Worm (Caenorhabditis elegans) whole organism, early embryonic: ENCODE measurements around the gene R05G9R.1.
A peak's percentile ranks its signal among the peaks of the same experiment; 100 is the strongest.

Source experiments
- B0310.2 ChIP-seq: sonication (generic microtip); optimal IDR thresholded peaks from 2 replicates; lab custom pipeline; 2016; ENCODE audit warnings: mild to moderate bottlenecking, missing genetic modification characterization, missing compliant biosample characterization
- F13C5.2 ChIP-seq: sonication (generic microtip); optimal IDR thresholded peaks from 2 replicates; lab custom pipeline; 2017; ENCODE audit warnings: mild to moderate bottlenecking, missing genetic modification characterization, inconsistent platforms, missing compliant biosample characterization
- aly-1 ChIP-seq: sonication (generic microtip); optimal IDR thresholded peaks from 2 replicates; lab custom pipeline; 2016; ENCODE audit warnings: missing genetic modification characterization, missing compliant biosample characterization
- ama-1 ChIP-seq: fragments of 150-350 bp; optimal IDR thresholded peaks from 2 replicates; lab custom pipeline; 2014
- ceh-13 ChIP-seq: fragments of 200-800 bp; sonication (Bioruptor generic); optimal IDR thresholded peaks from 2 replicates; lab custom pipeline; 2018; ENCODE audit warnings: mild to moderate bottlenecking, missing genetic modification characterization, missing compliant biosample characterization
- ceh-36 ChIP-seq: sonication (generic microtip); optimal IDR thresholded peaks from 2 replicates; lab custom pipeline; 2016; ENCODE audit warnings: missing genetic modification characterization, inconsistent platforms, missing compliant biosample characterization
- ets-7 ChIP-seq: sonication (generic microtip); optimal IDR thresholded peaks from 2 replicates; lab custom pipeline; 2016; ENCODE audit warnings: missing genotype, missing genetic modification characterization, missing compliant biosample characterization
- flt-1 ChIP-seq: fragments of 200-800 bp; sonication (Bioruptor generic); IDR thresholded peaks from 2 replicates; pipeline ENCODE4 v1.3.6; 2022; ENCODE audit warnings: missing genetic modification characterization, missing compliant biosample characterization
- hmbx-1 ChIP-seq: sonication (generic microtip); optimal IDR thresholded peaks from 2 replicates; lab custom pipeline; 2016; ENCODE audit warnings: mild to moderate bottlenecking, missing genetic modification characterization, missing compliant biosample characterization
- hmg-4 ChIP-seq: fragments of 200-800 bp; sonication (Bioruptor generic); optimal IDR thresholded peaks from 2 replicates; lab custom pipeline; 2018; ENCODE audit warnings: mild to moderate bottlenecking, missing genetic modification characterization, missing compliant biosample characterization
- hnd-1 ChIP-seq: sonication (generic microtip); optimal IDR thresholded peaks from 2 replicates; lab custom pipeline; 2016; ENCODE audit warnings: missing genetic modification characterization, missing compliant biosample characterization
- pes-1 ChIP-seq: fragments of 200-800 bp; sonication (Bioruptor generic); IDR thresholded peaks from 2 replicates; pipeline ENCODE4 v1.3.6; 2022; ENCODE audit warnings: missing genetic modification reagents, missing genetic modification characterization, missing compliant biosample characterization
- scrt-1 ChIP-seq: fragments of 200-800 bp; sonication (Bioruptor generic); IDR thresholded peaks from 2 replicates; pipeline ENCODE4 v1.3.6; 2022; ENCODE audit warnings: missing genetic modification characterization, missing compliant biosample characterization
- sea-1 ChIP-seq: fragments of 200-800 bp; sonication (Bioruptor generic); conservative IDR thresholded peaks from 2 replicates; pipeline ENCODE4 v1.3.6; 2022; ENCODE audit warnings: missing genetic modification characterization, missing compliant biosample characterization
- tbx-11 ChIP-seq: fragments of 200-800 bp; sonication (Bioruptor generic); IDR thresholded peaks from 2 replicates; pipeline ENCODE4 v1.3.6; 2022; ENCODE audit warnings: missing genetic modification characterization, missing compliant biosample characterization
- tbx-37 ChIP-seq: fragments of 200-800 bp; sonication (Bioruptor generic); conservative IDR thresholded peaks from 2 replicates; pipeline ENCODE4 v1.3.6; 2022; ENCODE audit warnings: missing genetic modification reagents, missing genetic modification characterization, missing compliant biosample characterization
- tra-4 ChIP-seq: sonication (generic microtip); optimal IDR thresholded peaks from 2 replicates; lab custom pipeline; 2017; ENCODE audit warnings: missing genetic modification characterization, missing compliant biosample characterization

R05G9R.1 gene

ce11 chrII:6522622-6523254 lies 8.9 kb upstream of the R05G9R.1 start:
- TF ChIP-seq F13C5.2: no peak
- no peak for TF ChIP-seq hmbx-1
- TF ChIP-seq flt-1 (GFP tag; lab: Robert Waterston, UW): 0 out of 2 replicates have a peak, but pooled peaks have one; percentile 23
- peak; percentile 80 for TF ChIP-seq hmg-4 (GFP tag; lab: Kevin White, UChicago)
- no peak for TF ChIP-seq B0310.2
- no peak; the same call in 1 of the 2 replicates for TF ChIP-seq tbx-37
- no peak for TF ChIP-seq ceh-36 (tag; lab: Kevin White, UChicago)
- no peak for TF ChIP-seq tra-4 (tag; lab: Kevin White, UChicago)
- 0 out of 2 replicates have a peak, but pooled peaks have one; percentile 36 for TF ChIP-seq sea-1 (GFP tag; lab: Robert Waterston, UW)
- TF ChIP-seq aly-1: peak; percentile 53
- no peak for TF ChIP-seq tbx-11 (GFP tag; lab: Robert Waterston, UW)
- TF ChIP-seq ama-1 (lab: Kevin White, UChicago): no peak
- no peak for TF ChIP-seq hnd-1 (tag; lab: Kevin White, UChicago)
- TF ChIP-seq ceh-13: no peak
- no peak for TF ChIP-seq ets-7 (tag; lab: Kevin White, UChicago)
- TF ChIP-seq pes-1 (GFP tag; lab: Robert Waterston, UW): no peak
- no peak for TF ChIP-seq scrt-1 (GFP tag; lab: Robert Waterston, UW)

ce11 chrII:6521316-6521715 lies 7.5 kb upstream of the R05G9R.1 start, which contains the start of gene toe-2:
Gene toe-2, minus strand, starts transcription at chrII:6521385.
- TF ChIP-seq hnd-1 (tag; lab: Kevin White, UChicago) (no peak), ets-7 (tag; lab: Kevin White, UChicago) (no peak), tbx-37 (no peak), pes-1 (GFP tag; lab: Robert Waterston, UW) (no peak), hmg-4 (GFP tag; lab: Kevin White, UChicago) (no peak)

- TF ChIP-seq ceh-13: no peak
- no peak for TF ChIP-seq scrt-1 (GFP tag; lab: Robert Waterston, UW)
- no peak for TF ChIP-seq flt-1 (GFP tag; lab: Robert Waterston, UW)
- no peak for TF ChIP-seq B0310.2
- TF ChIP-seq ama-1 (lab: Kevin White, UChicago): no peak
- no peak for TF ChIP-seq F13C5.2
- TF ChIP-seq tbx-11 (GFP tag; lab: Robert Waterston, UW): no peak
- no peak for TF ChIP-seq hmbx-1
- TF ChIP-seq hmg-4 (GFP tag; lab: Kevin White, UChicago): no peak
Observed at ce11 chrII:6520103-6520502, 6.3 kb upstream of the R05G9R.1 start.

DNA sequence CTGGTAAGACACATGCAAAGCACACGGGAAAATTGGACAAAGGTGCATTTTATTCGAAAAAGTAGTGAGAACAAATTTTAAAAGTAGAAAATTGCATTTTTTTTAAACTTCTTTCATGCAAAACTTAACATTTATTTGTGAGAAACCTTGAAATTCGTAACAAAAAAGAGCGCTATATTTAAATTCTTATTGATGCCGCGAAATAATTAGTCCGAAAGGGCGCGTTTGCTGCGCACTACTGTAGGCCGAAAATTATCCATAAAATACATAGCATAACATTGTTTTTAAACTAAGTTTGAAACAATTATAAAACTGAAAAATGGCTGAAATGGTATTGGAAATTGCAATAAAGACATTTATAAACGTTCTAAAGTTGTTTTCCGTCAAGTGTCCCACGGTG lies 5.9 kb upstream of the R05G9R.1 start:
- TF ChIP-seq hmg-4 (GFP tag; lab: Kevin White, UChicago) (no peak), hnd-1 (tag; lab: Kevin White, UChicago) (no peak), ets-7 (tag; lab: Kevin White, UChicago) (no peak), tbx-11 (GFP tag; lab: Robert Waterston, UW) (no peak), scrt-1 (GFP tag; lab: Robert Waterston, UW) (no peak), B0310.2 (no peak), flt-1 (GFP tag; lab: Robert Waterston, UW) (no peak), ceh-13 (no peak), hmbx-1 (no peak), aly-1 (no peak)

- no peak for TF ChIP-seq F13C5.2
- TF ChIP-seq sea-1 (GFP tag; lab: Robert Waterston, UW): no peak
- TF ChIP-seq ceh-36 (tag; lab: Kevin White, UChicago): no peak
- TF ChIP-seq hnd-1 (tag; lab: Kevin White, UChicago): no peak
- no peak for TF ChIP-seq scrt-1 (GFP tag; lab: Robert Waterston, UW)
- TF ChIP-seq ceh-13: no peak
- TF ChIP-seq ets-7 (tag; lab: Kevin White, UChicago): no peak
- no peak for TF ChIP-seq aly-1
Observed at ce11 chrII:6516276-6516675, 2.5 kb upstream of the R05G9R.1 start, which contains the start of gene C56E6.7. Gene C56E6.7, plus strand, starts transcription at chrII:6516576.

DNA sequence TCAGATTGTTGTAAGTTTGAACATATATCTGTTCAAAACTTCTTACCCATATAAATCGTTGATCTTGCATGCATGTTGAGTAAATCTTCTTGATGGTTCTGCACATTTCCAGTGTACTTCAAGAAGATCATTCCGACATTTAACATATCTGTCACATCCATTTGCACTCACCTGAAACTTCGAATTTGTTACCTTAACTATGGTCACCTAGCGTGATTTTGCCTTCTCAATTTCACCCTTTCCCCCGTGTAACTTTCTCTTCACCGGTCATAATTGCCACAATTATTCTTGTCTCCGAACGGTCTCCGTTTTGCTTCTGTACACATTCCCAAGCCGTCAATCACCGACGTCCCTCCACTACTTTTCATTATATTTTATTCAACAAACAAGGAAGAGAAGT lies 454 bp downstream of the R05G9R.1 start:
- TF ChIP-seq flt-1 (GFP tag; lab: Robert Waterston, UW) (no peak), hmg-4 (GFP tag; lab: Kevin White, UChicago) (no peak), tbx-37 (no peak)

ce11 chrII:6502826-6503225 lies 11.0 kb downstream of the R05G9R.1 start, which contains the start of gene R05G9.1:
Gene R05G9.1, plus strand, starts transcription at chrII:6503168.
- TF ChIP-seq B0310.2 (no peak), tbx-11 (GFP tag; lab: Robert Waterston, UW) (no peak), pes-1 (GFP tag; lab: Robert Waterston, UW) (no peak), scrt-1 (GFP tag; lab: Robert Waterston, UW) (no peak), tbx-37 (no peak), hmbx-1 (no peak), ets-7 (tag; lab: Kevin White, UChicago) (no peak), ceh-13 (no peak), tra-4 (tag; lab: Kevin White, UChicago) (no peak), ceh-36 (tag; lab: Kevin White, UChicago) (no peak), flt-1 (GFP tag; lab: Robert Waterston, UW) (no peak), F13C5.2 (no peak), sea-1 (GFP tag; lab: Robert Waterston, UW) (no peak), ama-1 (lab: Kevin White, UChicago) (no peak), aly-1 (no peak), hmg-4 (GFP tag; lab: Kevin White, UChicago) (no peak), hnd-1 (tag; lab: Kevin White, UChicago) (no peak)

- no peak for TF ChIP-seq flt-1 (GFP tag; lab: Robert Waterston, UW)
- TF ChIP-seq sea-1 (GFP tag; lab: Robert Waterston, UW): no peak
- TF ChIP-seq hmg-4 (GFP tag; lab: Kevin White, UChicago): no peak
- TF ChIP-seq ama-1 (lab: Kevin White, UChicago): no peak
- no peak for TF ChIP-seq ets-7 (tag; lab: Kevin White, UChicago)
- TF ChIP-seq ceh-36 (tag; lab: Kevin White, UChicago): no peak
Observed at ce11 chrII:6501420-6501819, 12.4 kb downstream of the R05G9R.1 start, which contains the start of gene R05G9.3. Gene R05G9.3, minus strand, starts transcription at chrII:6501520.
